Worm (Caenorhabditis elegans): ENCODE data around the gene C56C10.7.
A peak's percentile ranks its signal among the peaks of the same experiment; 100 is the strongest.

Gene C56C10.7

DNA sequence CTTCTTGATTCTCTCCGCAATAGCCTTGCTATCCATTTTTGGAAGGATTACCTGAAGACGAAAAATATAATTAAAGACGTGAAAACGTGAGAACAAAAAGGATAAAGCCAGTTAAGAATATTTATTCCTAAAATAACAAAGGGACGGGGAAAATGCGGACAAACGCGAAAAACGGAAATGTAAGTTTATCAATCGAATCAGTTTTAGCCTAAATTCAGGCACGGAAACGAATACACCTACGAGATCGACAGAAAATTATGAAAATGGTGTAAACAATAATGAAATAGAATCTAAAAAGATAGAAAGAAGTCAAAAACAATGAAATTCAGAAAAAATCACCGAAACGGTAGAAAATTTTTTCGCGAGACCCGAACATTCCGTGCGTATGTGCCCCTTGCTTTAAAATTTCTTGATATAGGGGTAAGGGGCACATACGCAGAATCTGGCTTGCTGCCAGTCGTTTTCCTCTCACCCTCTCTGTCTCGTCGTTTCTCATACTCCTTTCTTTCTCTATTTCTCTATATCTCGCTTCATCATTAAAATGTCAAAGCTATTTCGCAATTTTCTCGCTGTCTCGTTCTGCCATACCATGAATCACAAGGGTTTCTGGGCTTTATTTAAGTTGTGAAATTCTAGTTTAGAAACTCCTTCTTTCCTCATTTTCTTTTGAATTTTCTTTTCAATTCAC lies 1.4 kb upstream of the C56C10.7 start, which contains the start of gene icd-1:
Gene icd-1 (minus strand): TSS at position 51 of the 688 bp plus-strand sequence.
- TF ChIP-seq unc-55 (GFP tag; optimal IDR thresholded peaks at IDR 0.05) (peak; percentile 98), mdl-1 (tag; optimal IDR thresholded peaks at IDR 0.05) (peak; percentile 76 to 82), nhr-10 (tag; optimal IDR thresholded peaks at IDR 0.05) (peak; percentile 73), elt-3 (tag; optimal IDR thresholded peaks at IDR 0.05) (no peak), nhr-23 (tag; optimal IDR thresholded peaks at IDR 0.05) (no peak), sma-3 (GFP tag; optimal IDR thresholded peaks at IDR 0.05) (peak; percentile 97), zag-1 (tag; optimal IDR thresholded peaks at IDR 0.05) (peak; percentile 91), aly-2 (tag; optimal IDR thresholded peaks at IDR 0.05) (no peak), elt-1 (tag; optimal IDR thresholded peaks at IDR 0.05) (no peak), ama-1 (optimal IDR thresholded peaks at IDR 0.05) (peak; percentile 24), ceh-82 (tag; optimal IDR thresholded peaks at IDR 0.05) (peak; percentile 62), Y55F3AM.14 (GFP tag; optimal IDR thresholded peaks at IDR 0.05) (peak; percentile 78), mbf-1 (tag; optimal IDR thresholded peaks at IDR 0.05) (no peak), ztf-1 (GFP tag; conservative IDR thresholded peaks at IDR 0.05) (no peak), ZK546.5 (tag; optimal IDR thresholded peaks at IDR 0.05) (peak; percentile 76), lsy-2 (tag; optimal IDR thresholded peaks at IDR 0.05) (peak; percentile 88 to 96), unc-39 (tag; optimal IDR thresholded peaks at IDR 0.05) (no peak), fos-1 (tag; optimal IDR thresholded peaks at IDR 0.05) (peak; percentile 97), ztf-4 (tag; optimal IDR thresholded peaks at IDR 0.05) (peak; percentile 94), C34F6.9 (tag; optimal IDR thresholded peaks at IDR 0.05) (peak; percentile 97), peb-1 (tag; optimal IDR thresholded peaks at IDR 0.05) (no peak), nhr-12 (tag; optimal IDR thresholded peaks at IDR 0.05) (peak; percentile 50), lin-11 (tag; optimal IDR thresholded peaks at IDR 0.05) (peak; percentile 74), crh-2 (tag; optimal IDR thresholded peaks at IDR 0.05) (peak; percentile 97), egl-27 (tag; optimal IDR thresholded peaks at IDR 0.05) (peak; percentile 94), sem-4 (tag; optimal IDR thresholded peaks at IDR 0.05) (peak; percentile 98), nhr-6 (tag; optimal IDR thresholded peaks at IDR 0.05) (peak; percentile 98), gmeb-1 (tag; optimal IDR thresholded peaks at IDR 0.05) (peak; percentile 87), mab-5 (tag; optimal IDR thresholded peaks at IDR 0.05) (peak; percentile 93), R02D3.7 (tag; optimal IDR thresholded peaks at IDR 0.05) (peak; percentile 38), sma-9 (GFP tag; optimal IDR thresholded peaks at IDR 0.05) (peak; percentile 96), sma-9 (tag; optimal IDR thresholded peaks at IDR 0.05) (no peak), dmd-4 (tag; optimal IDR thresholded peaks at IDR 0.05) (no peak), alr-1 (tag; optimal IDR thresholded peaks at IDR 0.05) (no peak), F13H6.1 (tag; optimal IDR thresholded peaks at IDR 0.05) (peak; percentile 97), nhr-11 (tag; optimal IDR thresholded peaks at IDR 0.05) (peak; percentile 57), snpc-4 (tag; optimal IDR thresholded peaks at IDR 0.05) (peak; percentile 74), lin-39 (tag; optimal IDR thresholded peaks at IDR 0.05) (peak; percentile 68), nhr-237 (tag; optimal IDR thresholded peaks at IDR 0.05) (peak; percentile 48), unc-62 (GFP tag; optimal IDR thresholded peaks at IDR 0.05) (peak; percentile 93), ceh-16 (tag; optimal IDR thresholded peaks at IDR 0.05) (peak; percentile 83), lin-13 (GFP tag; optimal IDR thresholded peaks at IDR 0.05) (peak; percentile 93), blmp-1 (tag; optimal IDR thresholded peaks at IDR 0.05; ENCODE audit: insufficient read depth) (peak; percentile 81), ztf-11 (tag; optimal IDR thresholded peaks at IDR 0.05) (peak; percentile 58), nhr-21 (tag; optimal IDR thresholded peaks at IDR 0.05) (peak; percentile 96), nhr-77 (tag; optimal IDR thresholded peaks at IDR 0.05) (no peak), skn-1 (tag; optimal IDR thresholded peaks at IDR 0.05) (peak; percentile 67), nhr-25 (tag; optimal IDR thresholded peaks at IDR 0.05) (peak; percentile 98), nhr-129 (tag; optimal IDR thresholded peaks at IDR 0.05) (peak; percentile 96)
